Fruit fly (Drosophila melanogaster) whole organism, embryonic: Measurements from ENCODE around the gene Vps4.

ENCODE experiments used
- Bdp1 ChIP-seq: fragments of 200-800 bp; sonication (Bioruptor generic); optimal IDR thresholded peaks from 3 replicates; lab custom pipeline; 2016; ENCODE audit warnings: missing biosample characterization, missing genetic modification characterization
- CG10431 ChIP-seq: fragments of 200-800 bp; sonication (Bioruptor generic); optimal IDR thresholded peaks from 3 replicates; lab custom pipeline; 2018; ENCODE audit warnings: missing biosample characterization, mild to moderate bottlenecking, missing genetic modification characterization
- CG11696 ChIP-seq: fragments of 200-800 bp; sonication (Bioruptor generic); IDR thresholded peaks from 2 replicates; pipeline ENCODE4 v1.3.6; 2022; ENCODE audit warnings: missing biosample characterization, missing genetic modification characterization
- CG12219 ChIP-seq: fragments of 200-800 bp; sonication (Bioruptor generic); optimal IDR thresholded peaks from 3 replicates; lab custom pipeline; 2018; ENCODE audit warnings: missing biosample characterization, mild to moderate bottlenecking, missing genetic modification characterization
- CG13424 ChIP-seq: fragments of 200-800 bp; sonication (Bioruptor generic); optimal IDR thresholded peaks from 2 replicates; lab custom pipeline; 2019; ENCODE audit warnings: missing biosample characterization, mild to moderate bottlenecking, missing genetic modification characterization, moderate library complexity
- CG15479 ChIP-seq: fragments of 200-800 bp; sonication (Bioruptor generic); optimal IDR thresholded peaks from 3 replicates; lab custom pipeline; 2019; ENCODE audit warnings: missing biosample characterization, mild to moderate bottlenecking, missing genetic modification characterization, moderate library complexity
- CG1647 ChIP-seq: fragments of 200-800 bp; sonication (Bioruptor generic); optimal IDR thresholded peaks from 3 replicates; lab custom pipeline; 2016; ENCODE audit warnings: missing biosample characterization, missing genetic modification characterization
- CG17568 ChIP-seq: fragments of 200-800 bp; sonication (Bioruptor generic); optimal IDR thresholded peaks from 2 replicates; lab custom pipeline; 2018; ENCODE audit warnings: missing biosample characterization, mild to moderate bottlenecking, missing genetic modification characterization, moderate library complexity
- CG18476 ChIP-seq: fragments of 200-800 bp; sonication (Bioruptor generic); optimal IDR thresholded peaks from 2 replicates; lab custom pipeline; 2016; ENCODE audit warnings: missing biosample characterization, mild to moderate bottlenecking, missing genetic modification characterization
- CG18619 ChIP-seq: fragments of 200-800 bp; sonication (Bioruptor generic); optimal IDR thresholded peaks from 3 replicates; lab custom pipeline; 2017; ENCODE audit warnings: missing biosample characterization, mild to moderate bottlenecking, missing genetic modification characterization
- CG31441 ChIP-seq: fragments of 200-800 bp; sonication (Bioruptor generic); IDR thresholded peaks from 2 replicates; pipeline ENCODE4 v1.3.6; 2022; ENCODE audit warnings: missing biosample characterization, missing genetic modification characterization
- CG3407 ChIP-seq: fragments of 200-800 bp; sonication (Bioruptor generic); optimal IDR thresholded peaks from 2 replicates; lab custom pipeline; 2018; ENCODE audit warnings: missing biosample characterization, mild to moderate bottlenecking, missing genetic modification characterization
- CG4424 ChIP-seq: fragments of 200-800 bp; sonication (Bioruptor generic); optimal IDR thresholded peaks from 3 replicates; lab custom pipeline; 2016; ENCODE audit warnings: missing biosample characterization, missing genetic modification characterization
- CG5245 ChIP-seq: fragments of 200-800 bp; sonication (Bioruptor generic); optimal IDR thresholded peaks from 3 replicates; lab custom pipeline; 2016; ENCODE audit warnings: missing biosample characterization, missing genetic modification characterization
- CG6765 ChIP-seq: fragments of 200-800 bp; sonication (Bioruptor generic); optimal IDR thresholded peaks from 3 replicates; lab custom pipeline; 2017; ENCODE audit warnings: missing biosample characterization, mild to moderate bottlenecking, missing genetic modification characterization
- CG6813 ChIP-seq: fragments of 200-800 bp; sonication (Bioruptor generic); optimal IDR thresholded peaks from 2 replicates; lab custom pipeline; 2017; ENCODE audit warnings: missing biosample characterization, missing genetic modification characterization, mild to moderate bottlenecking, moderate library complexity, missing genetic modification reagents
- CG9727 ChIP-seq: fragments of 200-800 bp; sonication (Bioruptor generic); optimal IDR thresholded peaks from 3 replicates; lab custom pipeline; 2017; ENCODE audit warnings: missing biosample characterization, mild to moderate bottlenecking, missing genetic modification characterization
- Dek ChIP-seq: fragments of 200-800 bp; sonication (Bioruptor generic); optimal IDR thresholded peaks from 3 replicates; lab custom pipeline; 2019; ENCODE audit warnings: missing biosample characterization, mild to moderate bottlenecking, missing genetic modification characterization, moderate library complexity
- E2f2 ChIP-seq: fragments of 200-800 bp; sonication (Bioruptor generic); IDR thresholded peaks from 2 replicates; pipeline ENCODE4 v1.3.6; 2022; ENCODE audit warnings: missing biosample characterization, missing genetic modification characterization
- Fer3 ChIP-seq: fragments of 200-800 bp; sonication (Bioruptor generic); optimal IDR thresholded peaks from 2 replicates; lab custom pipeline; 2018; ENCODE audit warnings: missing biosample characterization, mild to moderate bottlenecking, missing genetic modification characterization, moderate library complexity
- GATAe ChIP-seq: fragments of 200-800 bp; sonication (Bioruptor generic); conservative IDR thresholded peaks from 2 replicates; pipeline ENCODE4 v1.3.6; 2022; ENCODE audit warnings: missing biosample characterization, missing genetic modification characterization
- Hmx ChIP-seq: fragments of 200-800 bp; sonication (Bioruptor generic); optimal IDR thresholded peaks from 2 replicates; lab custom pipeline; 2016; ENCODE audit warnings: missing biosample characterization, missing genetic modification characterization
- Kr ChIP-seq: fragments of 200-800 bp; sonication (Bioruptor generic); optimal IDR thresholded peaks from 2 replicates; lab custom pipeline; 2017; ENCODE audit warnings: missing biosample characterization, mild to moderate bottlenecking, missing genetic modification characterization
- NFAT ChIP-seq: fragments of 200-800 bp; sonication (Bioruptor generic); IDR thresholded peaks from 2 replicates; pipeline ENCODE4 v1.3.6; 2022; ENCODE audit warnings: missing biosample characterization, missing genetic modification characterization
- Neu2 ChIP-seq: fragments of 200-800 bp; sonication (Bioruptor generic); optimal IDR thresholded peaks from 3 replicates; lab custom pipeline; 2016; ENCODE audit warnings: missing biosample characterization, missing genetic modification characterization, borderline replicate concordance
- Sox102F ChIP-seq: fragments of 200-800 bp; sonication (Bioruptor generic); optimal IDR thresholded peaks from 2 replicates; lab custom pipeline; 2018; ENCODE audit warnings: missing biosample characterization, mild to moderate bottlenecking, missing genetic modification characterization, moderate library complexity
- TFAM ChIP-seq: fragments of 200-800 bp; sonication (Bioruptor generic); optimal IDR thresholded peaks from 2 replicates; lab custom pipeline; 2017; ENCODE audit warnings: missing biosample characterization, missing genetic modification characterization, inconsistent platforms
- Usf ChIP-seq: fragments of 200-800 bp; sonication (Bioruptor generic); optimal IDR thresholded peaks from 2 replicates; lab custom pipeline; 2017; ENCODE audit warnings: missing genotype, missing biosample characterization, missing genetic modification characterization
- ato ChIP-seq: fragments of 200-800 bp; sonication (Bioruptor generic); IDR thresholded peaks from 2 replicates; pipeline ENCODE4 v1.3.6; 2022; ENCODE audit warnings: missing biosample characterization, missing genetic modification characterization; ENCODE audit not compliant: partially characterized antibody
- az2 ChIP-seq: fragments of 200-800 bp; sonication (Bioruptor generic); optimal IDR thresholded peaks from 3 replicates; lab custom pipeline; 2016; ENCODE audit warnings: missing biosample characterization, missing genetic modification characterization
- cg ChIP-seq: fragments of 200-800 bp; sonication (Bioruptor generic); optimal IDR thresholded peaks from 3 replicates; lab custom pipeline; 2019; ENCODE audit warnings: missing biosample characterization, mild to moderate bottlenecking, missing genetic modification characterization, moderate library complexity
- cwo ChIP-seq: fragments of 200-800 bp; sonication (Bioruptor generic); optimal IDR thresholded peaks from 3 replicates; lab custom pipeline; 2017; ENCODE audit warnings: missing biosample characterization, missing genetic modification characterization, mild to moderate bottlenecking, moderate library complexity, missing genetic modification reagents
- dpn ChIP-seq, 2 experiments: fragments of 200-800 bp; sonication (Bioruptor generic); optimal IDR thresholded peaks; 3 replicates each; lab custom pipeline; 2016; ENCODE audit warnings: missing biosample characterization in 2 of 2, missing genetic modification characterization in 2 of 2
- eve ChIP-seq, 2 experiments: fragments of >200 bp; optimal IDR thresholded peaks; 2 replicates each; lab custom pipeline; 2017; ENCODE audit warnings: missing biosample characterization in 2 of 2, missing genetic modification characterization in 2 of 2
- exex ChIP-seq: fragments of 200-800 bp; sonication (Bioruptor generic); optimal IDR thresholded peaks from 4 replicates; lab custom pipeline; 2018; ENCODE audit warnings: missing biosample characterization, mild to moderate bottlenecking, missing genetic modification characterization, moderate library complexity
- hth ChIP-seq: fragments of >200 bp; optimal IDR thresholded peaks from 2 replicates; lab custom pipeline; 2017; ENCODE audit warnings: inconsistent platforms
- klu ChIP-seq: fragments of 200-800 bp; sonication (Bioruptor generic); IDR thresholded peaks from 2 replicates; pipeline ENCODE4 v1.3.6; 2022; ENCODE audit warnings: missing biosample characterization, missing genetic modification characterization
- lab ChIP-seq: fragments of 200-800 bp; sonication (Bioruptor generic); optimal IDR thresholded peaks from 3 replicates; lab custom pipeline; 2017; ENCODE audit warnings: missing biosample characterization, missing genetic modification characterization, mild to moderate bottlenecking, moderate library complexity, missing genetic modification reagents
- nerfin-2 ChIP-seq: fragments of 200-800 bp; sonication (Bioruptor generic); IDR thresholded peaks from 2 replicates; pipeline ENCODE4 v1.3.6; 2022; ENCODE audit warnings: missing biosample characterization, missing genetic modification characterization; ENCODE audit not compliant: partially characterized antibody
- oc ChIP-seq: fragments of 200-800 bp; sonication (Bioruptor generic); optimal IDR thresholded peaks from 2 replicates; lab custom pipeline; 2018; ENCODE audit warnings: missing biosample characterization, mild to moderate bottlenecking, missing genetic modification characterization, moderate library complexity
- odd ChIP-seq: fragments of 200-800 bp; sonication (Bioruptor generic); optimal IDR thresholded peaks from 2 replicates; lab custom pipeline; 2017; ENCODE audit warnings: missing biosample characterization, mild to moderate bottlenecking, missing genetic modification characterization
- pb ChIP-seq: fragments of 200-800 bp; sonication (Bioruptor generic); optimal IDR thresholded peaks from 3 replicates; lab custom pipeline; 2016; ENCODE audit warnings: missing biosample characterization, missing genetic modification characterization
- phol ChIP-seq: fragments of 200-800 bp; sonication (Bioruptor generic); optimal IDR thresholded peaks from 3 replicates; lab custom pipeline; 2018; ENCODE audit warnings: missing biosample characterization, mild to moderate bottlenecking, missing genetic modification characterization, moderate library complexity
- prd ChIP-seq, 3 experiments: fragments of >200 bp in 2 of 3; fragments of 200-800 bp in 1 of 3; sonication (Bioruptor generic) in 1 of 3; optimal IDR thresholded peaks in 2 of 3; IDR thresholded peaks in 1 of 3; 2 replicates in 2 of 3; 3 replicates in 1 of 3; pipeline versions ENCODE4 v1.3.6 to Lab custom; 2017 to 2022; ENCODE audit warnings: missing biosample characterization in 1 of 3, missing genetic modification characterization in 1 of 3
- rib ChIP-seq: fragments of 200-800 bp; sonication (Bioruptor generic); IDR thresholded peaks from 2 replicates; pipeline ENCODE4 v1.3.6; 2022; ENCODE audit warnings: missing biosample characterization, missing genetic modification characterization
- slbo ChIP-seq: fragments of 200-800 bp; sonication (Bioruptor generic); IDR thresholded peaks from 2 replicates; pipeline ENCODE4 v1.3.6; 2022; ENCODE audit warnings: missing biosample characterization, missing genetic modification characterization
- unpg ChIP-seq: fragments of 200-800 bp; sonication (Bioruptor generic); optimal IDR thresholded peaks from 3 replicates; lab custom pipeline; 2018; ENCODE audit warnings: missing biosample characterization, mild to moderate bottlenecking, missing genetic modification characterization, moderate library complexity
- vnd ChIP-seq: fragments of 200-800 bp; sonication (Bioruptor generic); IDR thresholded peaks from 3 replicates; pipeline ENCODE4 v1.3.6; 2022; ENCODE audit warnings: missing biosample characterization, missing genetic modification characterization; ENCODE audit not compliant: partially characterized antibody

The Vps4 gene

dm6 chrX:17910941-17911703 lies 3.6 kb downstream of the Vps4 start, which contains the start of gene CG6847 (continued):
- TF ChIP-seq Dek = peak; percentile 59
- TF ChIP-seq CG18476 = peak; percentile 43
- peak; percentile 83 for TF ChIP-seq CG18619 (GFP tag; lab: Kevin White, UChicago)
- TF ChIP-seq CG13424 = peak; percentile 61
- peak; percentile 6 for TF ChIP-seq Fer3 (tag; lab: Kevin White, UChicago)
- TF ChIP-seq CG5245 (GFP tag; lab: Kevin White, UChicago) = no peak
- no peak for TF ChIP-seq nerfin-2 (GFP tag; lab: Robert Waterston, UW)
- TF ChIP-seq Bdp1 (GFP tag; lab: Kevin White, UChicago) = no peak
- no peak for TF ChIP-seq Kr (GFP tag; lab: Kevin White, UChicago)
- no peak for TF ChIP-seq prd (optimal IDR thresholded peaks at IDR 0.05; lab: Kevin White, UChicago)
- peak; percentile 62; the same call in 2 of the 3 replicates for TF ChIP-seq prd (GFP tag; IDR thresholded peaks at IDR 0.05; lab: Robert Waterston, UW)
- peak; percentile 37 for TF ChIP-seq cwo (GFP tag; lab: Kevin White, UChicago)
- TF ChIP-seq oc (tag; lab: Kevin White, UChicago) = peak; percentile 62
- no peak for TF ChIP-seq exex (tag; lab: Kevin White, UChicago)
- no peak for TF ChIP-seq pb (GFP tag; lab: Kevin White, UChicago)
- TF ChIP-seq E2f2 (GFP tag; lab: Robert Waterston, UW) = peak; percentile 20; the same call in 1 of the 2 replicates
- 0 out of 2 replicates have a peak, but pooled peaks have one; percentile 21 for TF ChIP-seq CG11696 (GFP tag; lab: Robert Waterston, UW)
- TF ChIP-seq Hmx = peak; percentile 22
- TF ChIP-seq cg (GFP tag; lab: Kevin White, UChicago) = no peak
- peak; percentile 26 for TF ChIP-seq CG3407 (GFP tag; lab: Kevin White, UChicago)
- no peak for TF ChIP-seq hth (lab: Kevin White, UChicago)
- TF ChIP-seq Usf (GFP tag; lab: Kevin White, UChicago) = peak; percentile 54
- TF ChIP-seq rib = 0 out of 2 replicates have a peak, but pooled peaks have one; percentile 26
- no peak for TF ChIP-seq GATAe
- no peak for TF ChIP-seq TFAM (GFP tag; lab: Kevin White, UChicago)
- TF ChIP-seq CG6813 = no peak
- TF ChIP-seq slbo (GFP tag; lab: Robert Waterston, UW) = peak; percentile 61
- peak; percentile 42 for TF ChIP-seq lab (GFP tag; lab: Kevin White, UChicago)
- TF ChIP-seq phol (tag; lab: Kevin White, UChicago) = peak; percentile 50
- no peak for TF ChIP-seq eve (GFP tag; optimal IDR thresholded peaks at IDR 0.05; lab: Kevin White, UChicago)
- TF ChIP-seq Neu2 (GFP tag; lab: Kevin White, UChicago) = no peak
- no peak for TF ChIP-seq CG6765
- peak; percentile 5 for TF ChIP-seq CG17568 (GFP tag; lab: Kevin White, UChicago)
- TF ChIP-seq ato (GFP tag; lab: Robert Waterston, UW) = no peak
- no peak for TF ChIP-seq vnd (GFP tag; lab: Robert Waterston, UW)
- peak; percentile 49 for TF ChIP-seq CG10431 (GFP tag; lab: Kevin White, UChicago)
- TF ChIP-seq Sox102F (GFP tag; lab: Kevin White, UChicago) = peak; percentile 77
- TF ChIP-seq NFAT (GFP tag; lab: Robert Waterston, UW) = peak; percentile 4; the same call in 1 of the 2 replicates
- TF ChIP-seq CG9727 = peak; percentile 58
- TF ChIP-seq unpg (GFP tag; lab: Kevin White, UChicago) = peak; percentile 75
- peak; percentile 29 to 73 for TF ChIP-seq dpn (GFP tag; optimal IDR thresholded peaks at IDR 0.05; lab: Kevin White, UChicago)
- TF ChIP-seq CG1647 (GFP tag; lab: Kevin White, UChicago) = no peak
- TF ChIP-seq az2 = peak; percentile 78
- peak; percentile 49 for TF ChIP-seq odd (GFP tag; lab: Kevin White, UChicago)
- TF ChIP-seq CG15479 (GFP tag; lab: Kevin White, UChicago) = peak; percentile 2
- peak; percentile 38 for TF ChIP-seq CG4424 (GFP tag; lab: Kevin White, UChicago)
- peak; percentile 79 for TF ChIP-seq CG31441
- no peak; the same call in 1 of the 2 replicates for TF ChIP-seq klu (GFP tag; lab: Robert Waterston, UW)
- peak; percentile 15 for TF ChIP-seq CG12219 (GFP tag; lab: Kevin White, UChicago)
